Worm (Caenorhabditis elegans) whole organism, midembryonic: ENCODE data around the gene srh-83.

Experiments
- T22C8.4 ChIP-seq: fragments of 200-800 bp; sonication (Bioruptor generic); IDR thresholded peaks from 2 replicates; pipeline ENCODE4 v1.3.6; 2022; ENCODE audit warnings: missing genetic modification characterization, missing compliant biosample characterization
- flt-1 ChIP-seq: fragments of 200-800 bp; sonication (Bioruptor generic); IDR thresholded peaks from 2 replicates; pipeline ENCODE4 v1.3.6; 2022; ENCODE audit warnings: missing genetic modification characterization, missing compliant biosample characterization
- klf-2 ChIP-seq: fragments of 200-800 bp; sonication (Bioruptor generic); conservative IDR thresholded peaks from 2 replicates; pipeline ENCODE4 v1.3.6; 2022; ENCODE audit warnings: missing genetic modification reagents, missing genetic modification characterization, missing compliant biosample characterization
- med-1 ChIP-seq: sonication (generic microtip); optimal IDR thresholded peaks from 2 replicates; lab custom pipeline; 2017; ENCODE audit warnings: missing genetic modification characterization, mild to moderate bottlenecking, missing compliant biosample characterization, antibody characterized with exemption, missing genetic modification reagents; ENCODE audit not compliant: insufficient read depth

DNA sequence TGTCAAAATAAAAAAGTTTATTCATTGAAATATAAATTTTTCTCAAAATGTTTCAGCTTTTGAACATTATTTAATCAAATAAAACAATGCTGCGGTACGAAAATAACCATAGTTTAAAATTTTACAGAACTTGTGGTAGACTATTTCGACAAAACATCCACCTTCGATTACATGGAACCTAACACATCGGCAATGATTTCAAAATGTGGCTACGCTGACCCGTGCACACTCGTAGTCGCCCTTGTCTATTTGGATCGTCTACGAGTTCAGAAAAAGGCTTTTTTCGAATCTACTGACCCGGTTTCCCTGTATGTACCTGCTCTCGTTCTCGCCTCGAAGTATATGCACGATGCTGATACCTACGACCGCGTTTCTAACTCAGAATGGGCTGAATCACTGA, 32.7 kb downstream of the srh-83 start:
- TF ChIP-seq med-1 (no peak), flt-1 (no peak), klf-2 (GFP tag; lab: Robert Waterston, UW) (no peak), T22C8.4 (GFP tag; lab: Robert Waterston, UW) (no peak)
